Fruit fly (Drosophila melanogaster): ENCODE data around the gene mRNA-cap.
A peak's percentile ranks its signal among the peaks of the same experiment; 100 is the strongest.

Gene mRNA-cap

dm6 chrX:14233843-14234337 is 8.7 kb downstream of the mRNA-cap start, which contains the start of gene CG42271 (continued):
- TF ChIP-seq CG3281 (GFP tag; optimal IDR thresholded peaks at IDR 0.05) (no peak), CG14441 (GFP tag; IDR thresholded peaks at IDR 0.05) (no peak), HLHmδ (GFP tag; optimal IDR thresholded peaks at IDR 0.05) (no peak), CG8944 (GFP tag; optimal IDR thresholded peaks at IDR 0.05) (no peak), CG6791 (GFP tag; IDR thresholded peaks at IDR 0.05; ENCODE audit: partially characterized antibody) (peak; percentile 81), tna (GFP tag; IDR thresholded peaks at IDR 0.05; ENCODE audit: partially characterized antibody) (peak; percentile 86), ase (GFP tag; IDR thresholded peaks at IDR 0.05) (no peak), BtbVII (GFP tag; optimal IDR thresholded peaks at IDR 0.05) (peak; percentile 3), CG6683 (GFP tag; optimal IDR thresholded peaks at IDR 0.05) (no peak), Stat92E (GFP tag; optimal IDR thresholded peaks at IDR 0.05) (no peak), phol (tag; optimal IDR thresholded peaks at IDR 0.05) (peak; percentile 64), sens (GFP tag) (peak; percentile 34), Atf3 (GFP tag; optimal IDR thresholded peaks at IDR 0.05) (no peak), Kr (GFP tag; optimal IDR thresholded peaks at IDR 0.05) (no peak), CG9727 (GFP tag; optimal IDR thresholded peaks at IDR 0.05) (peak; percentile 64), sob (GFP tag; IDR thresholded peaks at IDR 0.05) (peak; percentile 52), Six4 (GFP tag; optimal IDR thresholded peaks at IDR 0.05) (no peak), CG4404 (GFP tag; IDR thresholded peaks at IDR 0.05) (no peak; the same call in 1 of the 2 replicates), so (GFP tag; IDR thresholded peaks at IDR 0.05) (no peak), Ravus (GFP tag; IDR thresholded peaks at IDR 0.05) (no peak), sim (GFP tag; IDR thresholded peaks at IDR 0.05) (no peak), CG8089 (GFP tag; optimal IDR thresholded peaks at IDR 0.05) (no peak), CG7372 (GFP tag; IDR thresholded peaks at IDR 0.05) (peak; percentile 35; the same call in 1 of the 2 replicates), cg (GFP tag; optimal IDR thresholded peaks at IDR 0.05) (no peak), CG4854 (GFP tag; optimal IDR thresholded peaks at IDR 0.05) (no peak), Ada2b (GFP tag; IDR thresholded peaks at IDR 0.05) (0 out of 2 replicates have a peak, but pooled peaks have one; percentile 13), CG8924 (tag; optimal IDR thresholded peaks at IDR 0.05) (peak; percentile 69), gfzf (GFP tag; optimal IDR thresholded peaks at IDR 0.05) (no peak), chinmo (GFP tag; IDR thresholded peaks at IDR 0.05; ENCODE audit: partially characterized antibody) (0 out of 4 replicates have a peak, but pooled peaks have one; percentile 48), Dek (tag; optimal IDR thresholded peaks at IDR 0.05) (no peak), CG6813 (GFP tag; optimal IDR thresholded peaks at IDR 0.05) (peak; percentile 25), CG15011 (GFP tag; optimal IDR thresholded peaks at IDR 0.05) (no peak), CG17359 (tag; optimal IDR thresholded peaks at IDR 0.05) (peak; percentile 34), MBD-R2 (GFP tag; IDR thresholded peaks at IDR 0.05) (peak; percentile 47), CG33213 (GFP tag; optimal IDR thresholded peaks at IDR 0.05) (no peak), CHES-1-like (GFP tag; optimal IDR thresholded peaks at IDR 0.05) (no peak), slou (GFP tag; optimal IDR thresholded peaks at IDR 0.05) (no peak), Rfx (GFP tag; IDR thresholded peaks at IDR 0.05) (peak; percentile 50; the same call in 1 of the 2 replicates), crc (GFP tag; optimal IDR thresholded peaks at IDR 0.05) (no peak), Atf6 (GFP tag; IDR thresholded peaks at IDR 0.05) (no peak), CG9797 (GFP tag; optimal IDR thresholded peaks at IDR 0.05) (peak; percentile 8), Dad (GFP tag; optimal IDR thresholded peaks at IDR 0.05) (no peak), CG15479 (GFP tag; optimal IDR thresholded peaks at IDR 0.05) (no peak), CG3995 (GFP tag; optimal IDR thresholded peaks at IDR 0.05) (no peak), Mes4 (GFP tag; optimal IDR thresholded peaks at IDR 0.05) (no peak), PHDP (tag; optimal IDR thresholded peaks at IDR 0.05) (no peak), ATbp (GFP tag; optimal IDR thresholded peaks at IDR 0.05) (no peak), BEAF-32 (GFP tag; optimal IDR thresholded peaks at IDR 0.05) (peak; percentile 82), sr (GFP tag; IDR thresholded peaks at IDR 0.05) (no peak), CG6854 (GFP tag; optimal IDR thresholded peaks at IDR 0.05) (no peak), CG12236 (GFP tag; optimal IDR thresholded peaks at IDR 0.05) (no peak)
